Fruit fly (Drosophila melanogaster): Measurements from ENCODE around the gene CG43798.

dm6 chr2L:4621926-4622325 is 24.9 kb upstream of the CG43798 start:
- TF ChIP-seq br (GFP tag; optimal IDR thresholded peaks at IDR 0.05) (no peak), usp (GFP tag; optimal IDR thresholded peaks at IDR 0.05) (no peak), lola (GFP tag; optimal IDR thresholded peaks at IDR 0.05) (no peak), Hnf4 (GFP tag; optimal IDR thresholded peaks at IDR 0.05) (no peak), psq (GFP tag; optimal IDR thresholded peaks at IDR 0.05) (no peak), OdsH (GFP tag; optimal IDR thresholded peaks at IDR 0.05) (no peak)
